Worm (Caenorhabditis elegans): ENCODE measurements around the gene T16G1.5.
A peak's percentile ranks its signal among the peaks of the same experiment; 100 is the strongest.

T16G1.5 gene

ce11 chrV:12924128-12924527 lies 15.2 kb downstream of the T16G1.5 start, which contains the start of gene pqn-67:
TSS of gene pqn-67 (plus strand) at chrV:12924428.
- TF ChIP-seq ama-1 (optimal IDR thresholded peaks at IDR 0.05) (no peak), tbx-37 (GFP tag; conservative IDR thresholded peaks at IDR 0.05) (no peak)

ce11 chrV:12922308-12922707 lies 17.0 kb downstream of the T16G1.5 start, which contains the start of gene dhrs-4:
TSS of gene dhrs-4 (plus strand) at chrV:12922608.
- no peak for TF ChIP-seq tbx-37 (GFP tag; conservative IDR thresholded peaks at IDR 0.05)
- TF ChIP-seq sea-1 (GFP tag; conservative IDR thresholded peaks at IDR 0.05), result no peak
- no peak for TF ChIP-seq hnd-1 (tag; optimal IDR thresholded peaks at IDR 0.05)
- TF ChIP-seq F13C5.2 (tag; optimal IDR thresholded peaks at IDR 0.05), result no peak
- TF ChIP-seq ama-1 (optimal IDR thresholded peaks at IDR 0.05), result no peak
- no peak for TF ChIP-seq pes-1 (GFP tag; IDR thresholded peaks at IDR 0.05)
- TF ChIP-seq ceh-13 (GFP tag; optimal IDR thresholded peaks at IDR 0.05), result no peak
- no peak for TF ChIP-seq scrt-1 (GFP tag; IDR thresholded peaks at IDR 0.05)
- TF ChIP-seq aly-1 (tag; optimal IDR thresholded peaks at IDR 0.05), result no peak
- TF ChIP-seq ceh-36 (tag; optimal IDR thresholded peaks at IDR 0.05), result no peak

ce11 chrV:12921680-12922079 lies 17.7 kb downstream of the T16G1.5 start:
- TF ChIP-seq scrt-1 (GFP tag; IDR thresholded peaks at IDR 0.05) (no peak), hmg-4 (GFP tag; optimal IDR thresholded peaks at IDR 0.05) (no peak), hmbx-1 (tag; optimal IDR thresholded peaks at IDR 0.05) (no peak), aly-1 (tag; optimal IDR thresholded peaks at IDR 0.05) (no peak), pes-1 (GFP tag; IDR thresholded peaks at IDR 0.05) (no peak), flt-1 (GFP tag; IDR thresholded peaks at IDR 0.05) (no peak), hnd-1 (tag; optimal IDR thresholded peaks at IDR 0.05) (no peak), F13C5.2 (tag; optimal IDR thresholded peaks at IDR 0.05) (no peak)

ce11 chrV:12919705-12920104 lies 19.6 kb downstream of the T16G1.5 start, which contains the start of gene lipl-1:
TSS of gene lipl-1 (plus strand) at chrV:12919986.
- TF ChIP-seq scrt-1 (GFP tag; IDR thresholded peaks at IDR 0.05) (no peak), ama-1 (optimal IDR thresholded peaks at IDR 0.05) (no peak), hnd-1 (tag; optimal IDR thresholded peaks at IDR 0.05) (no peak), aly-1 (tag; optimal IDR thresholded peaks at IDR 0.05) (no peak), sea-1 (GFP tag; conservative IDR thresholded peaks at IDR 0.05) (no peak), F13C5.2 (tag; optimal IDR thresholded peaks at IDR 0.05) (no peak), pes-1 (GFP tag; IDR thresholded peaks at IDR 0.05) (no peak), tbx-37 (GFP tag; conservative IDR thresholded peaks at IDR 0.05) (no peak), flt-1 (GFP tag; IDR thresholded peaks at IDR 0.05) (no peak), ceh-13 (GFP tag; optimal IDR thresholded peaks at IDR 0.05) (no peak), tbx-11 (GFP tag; IDR thresholded peaks at IDR 0.05) (no peak), B0310.2 (tag; optimal IDR thresholded peaks at IDR 0.05) (no peak), hmbx-1 (tag; optimal IDR thresholded peaks at IDR 0.05) (no peak), ets-7 (tag; optimal IDR thresholded peaks at IDR 0.05) (no peak), ceh-36 (tag; optimal IDR thresholded peaks at IDR 0.05) (no peak), hmg-4 (GFP tag; optimal IDR thresholded peaks at IDR 0.05) (no peak), tra-4 (tag; optimal IDR thresholded peaks at IDR 0.05) (no peak)

ce11 chrV:12909544-12910157 lies 29.7 kb downstream of the T16G1.5 start, which contains the start of gene nid-1:
TSS of gene nid-1 (plus strand) at chrV:12910107.
- TF ChIP-seq ceh-36 (tag; optimal IDR thresholded peaks at IDR 0.05), result no peak
- TF ChIP-seq pes-1 (GFP tag; IDR thresholded peaks at IDR 0.05), result no peak
- no peak for TF ChIP-seq hmbx-1 (tag; optimal IDR thresholded peaks at IDR 0.05)
- TF ChIP-seq sea-1 (GFP tag; conservative IDR thresholded peaks at IDR 0.05), result no peak
- TF ChIP-seq tra-4 (tag; optimal IDR thresholded peaks at IDR 0.05), result no peak
- no peak for TF ChIP-seq ama-1 (optimal IDR thresholded peaks at IDR 0.05)

ce11 chrV:12908614-12909013 lies 30.7 kb downstream of the T16G1.5 start:
- TF ChIP-seq tbx-37 (GFP tag; conservative IDR thresholded peaks at IDR 0.05) (no peak), hmg-4 (GFP tag; optimal IDR thresholded peaks at IDR 0.05) (peak; percentile 8)

- TF ChIP-seq hmbx-1 (tag; optimal IDR thresholded peaks at IDR 0.05) (no peak), ceh-13 (GFP tag; optimal IDR thresholded peaks at IDR 0.05) (no peak), hmg-4 (GFP tag; optimal IDR thresholded peaks at IDR 0.05) (no peak), F13C5.2 (tag; optimal IDR thresholded peaks at IDR 0.05) (no peak), flt-1 (GFP tag; IDR thresholded peaks at IDR 0.05) (no peak), sea-1 (GFP tag; conservative IDR thresholded peaks at IDR 0.05) (no peak), ceh-36 (tag; optimal IDR thresholded peaks at IDR 0.05) (no peak), ama-1 (optimal IDR thresholded peaks at IDR 0.05) (no peak), aly-1 (tag; optimal IDR thresholded peaks at IDR 0.05) (no peak), hnd-1 (tag; optimal IDR thresholded peaks at IDR 0.05) (no peak), pes-1 (GFP tag; IDR thresholded peaks at IDR 0.05) (no peak), ets-7 (tag; optimal IDR thresholded peaks at IDR 0.05) (no peak), tbx-37 (GFP tag; conservative IDR thresholded peaks at IDR 0.05) (no peak), tbx-11 (GFP tag; IDR thresholded peaks at IDR 0.05) (no peak), scrt-1 (GFP tag; IDR thresholded peaks at IDR 0.05) (no peak), B0310.2 (tag; optimal IDR thresholded peaks at IDR 0.05) (no peak), tra-4 (tag; optimal IDR thresholded peaks at IDR 0.05) (no peak)
Observed at ce11 chrV:12907436-12907835, 31.9 kb downstream of the T16G1.5 start.

- TF ChIP-seq tbx-11 (GFP tag; IDR thresholded peaks at IDR 0.05) (no peak), ama-1 (optimal IDR thresholded peaks at IDR 0.05) (no peak), sea-1 (GFP tag; conservative IDR thresholded peaks at IDR 0.05) (no peak), ceh-36 (tag; optimal IDR thresholded peaks at IDR 0.05) (no peak), flt-1 (GFP tag; IDR thresholded peaks at IDR 0.05) (no peak), B0310.2 (tag; optimal IDR thresholded peaks at IDR 0.05) (no peak), hnd-1 (tag; optimal IDR thresholded peaks at IDR 0.05) (no peak), hmbx-1 (tag; optimal IDR thresholded peaks at IDR 0.05) (no peak), aly-1 (tag; optimal IDR thresholded peaks at IDR 0.05) (no peak), ets-7 (tag; optimal IDR thresholded peaks at IDR 0.05) (no peak), tra-4 (tag; optimal IDR thresholded peaks at IDR 0.05) (no peak), ceh-13 (GFP tag; optimal IDR thresholded peaks at IDR 0.05) (no peak), pes-1 (GFP tag; IDR thresholded peaks at IDR 0.05) (no peak), F13C5.2 (tag; optimal IDR thresholded peaks at IDR 0.05) (no peak), tbx-37 (GFP tag; conservative IDR thresholded peaks at IDR 0.05) (no peak), hmg-4 (GFP tag; optimal IDR thresholded peaks at IDR 0.05) (no peak), scrt-1 (GFP tag; IDR thresholded peaks at IDR 0.05) (no peak)
Observed at ce11 chrV:12906732-12907131, 32.6 kb downstream of the T16G1.5 start, which contains the start of gene ttr-29. TSS of gene ttr-29 (minus strand) at chrV:12906832.
